Worm (Caenorhabditis elegans): ENCODE results near the gene lyst-1.

- TF ChIP-seq elt-1 (tag; optimal IDR thresholded peaks at IDR 0.05; ENCODE audit: borderline replicate concordance, insufficient read depth) (no peak), blmp-1 (tag; optimal IDR thresholded peaks at IDR 0.05) (no peak), ces-1 (GFP tag; optimal IDR thresholded peaks at IDR 0.05) (peak; percentile 84), nhr-28 (tag; optimal IDR thresholded peaks at IDR 0.05) (no peak), pha-4 (tag; optimal IDR thresholded peaks at IDR 0.05) (no peak)
Measured at ce11 chrX:12081250-12081649, 59.7 kb downstream of the lyst-1 start.

All from whole organism, mixed stage, embryonic.